Fruit fly (Drosophila melanogaster): ENCODE results near the gene Slbp.
A peak's percentile ranks its signal among the peaks of the same experiment; 100 is the strongest.

The Slbp gene

dm6 chr3R:29116167-29116725 is 36.8 kb downstream of the Slbp start, which contains the start of gene Atg14 (continued):
- no peak for TF ChIP-seq CG17385 (GFP tag; optimal IDR thresholded peaks at IDR 0.05)
- TF ChIP-seq pros (GFP tag; optimal IDR thresholded peaks at IDR 0.05) = no peak
- no peak for TF ChIP-seq maf-S (GFP tag; optimal IDR thresholded peaks at IDR 0.05)
- no peak for TF ChIP-seq CG1792 (GFP tag; optimal IDR thresholded peaks at IDR 0.05)
- peak; percentile 2 for TF ChIP-seq CG4707 (GFP tag; optimal IDR thresholded peaks at IDR 0.05)
- TF ChIP-seq CG10366 (GFP tag; IDR thresholded peaks at IDR 0.05) = no peak
- TF ChIP-seq CG2120 (GFP tag; optimal IDR thresholded peaks at IDR 0.05) = peak; percentile 59
- TF ChIP-seq Med (GFP tag) = peak; percentile 87
- peak; percentile 30 for TF ChIP-seq Hmr (GFP tag; optimal IDR thresholded peaks at IDR 0.05)
- TF ChIP-seq yki (optimal IDR thresholded peaks at IDR 0.05) = no peak
- TF ChIP-seq CG2116 (GFP tag; optimal IDR thresholded peaks at IDR 0.05) = peak; percentile 81
- TF ChIP-seq Hsf (GFP tag; optimal IDR thresholded peaks at IDR 0.05) = no peak
- no peak for TF ChIP-seq bab2 (GFP tag; optimal IDR thresholded peaks at IDR 0.05)
- no peak for TF ChIP-seq CG8944 (GFP tag; optimal IDR thresholded peaks at IDR 0.05)
- TF ChIP-seq Ravus (GFP tag; IDR thresholded peaks at IDR 0.05) = no peak
- TF ChIP-seq D (optimal IDR thresholded peaks at IDR 0.05) = no peak
- TF ChIP-seq D (GFP tag; optimal IDR thresholded peaks at IDR 0.05) = no peak
- TF ChIP-seq CG33213 (GFP tag; optimal IDR thresholded peaks at IDR 0.05) = no peak
- no peak for TF ChIP-seq CG10147 (GFP tag; optimal IDR thresholded peaks at IDR 0.05)
- TF ChIP-seq corto (GFP tag; optimal IDR thresholded peaks at IDR 0.05) = no peak
- TF ChIP-seq CG4820 (GFP tag; optimal IDR thresholded peaks at IDR 0.05) = no peak
- no peak for TF ChIP-seq CG10654 (GFP tag; optimal IDR thresholded peaks at IDR 0.05)
- no peak for TF ChIP-seq fru (optimal IDR thresholded peaks at IDR 0.05)
- TF ChIP-seq bigmax (GFP tag; optimal IDR thresholded peaks at IDR 0.05) = no peak
- no peak for TF ChIP-seq Ssrp (tag; optimal IDR thresholded peaks at IDR 0.05)
- TF ChIP-seq Six4 (GFP tag; optimal IDR thresholded peaks at IDR 0.05) = no peak
- peak; percentile 58 for TF ChIP-seq CG12659 (GFP tag; optimal IDR thresholded peaks at IDR 0.05)
- no peak for TF ChIP-seq CG16815 (GFP tag; optimal IDR thresholded peaks at IDR 0.05)
- peak; percentile 43; the same call in 1 of the 2 replicates for TF ChIP-seq vvl (GFP tag; IDR thresholded peaks at IDR 0.05)
- peak; percentile 93 for TF ChIP-seq Dref (GFP tag; IDR thresholded peaks at IDR 0.05)
- no peak for TF ChIP-seq tap (tag; optimal IDR thresholded peaks at IDR 0.05)
- TF ChIP-seq chn (GFP tag; optimal IDR thresholded peaks at IDR 0.05) = no peak
- TF ChIP-seq CG7745 (tag; optimal IDR thresholded peaks at IDR 0.05) = no peak
- TF ChIP-seq shn (GFP tag; optimal IDR thresholded peaks at IDR 0.05) = no peak
- no peak for TF ChIP-seq CG4854 (GFP tag; optimal IDR thresholded peaks at IDR 0.05)
- TF ChIP-seq CG17328 (GFP tag; IDR thresholded peaks at IDR 0.05) = no peak
- no peak for TF ChIP-seq tgo (GFP tag; IDR thresholded peaks at IDR 0.05)
- no peak; the same call in 2 of the 3 replicates for TF ChIP-seq B-H1 (GFP tag; IDR thresholded peaks at IDR 0.05)
- no peak for TF ChIP-seq seq (GFP tag; IDR thresholded peaks at IDR 0.05)
- no peak for TF ChIP-seq CG11504 (tag; optimal IDR thresholded peaks at IDR 0.05)
- TF ChIP-seq TFAM (GFP tag; optimal IDR thresholded peaks at IDR 0.05) = no peak
- TF ChIP-seq H2.0 (GFP tag; IDR thresholded peaks at IDR 0.05) = no peak
- TF ChIP-seq Trl (optimal IDR thresholded peaks at IDR 0.05) = no peak
- TF ChIP-seq Trl (GFP tag; optimal IDR thresholded peaks at IDR 0.05) = no peak
- no peak for TF ChIP-seq CG11093 (GFP tag; IDR thresholded peaks at IDR 0.05)
- TF ChIP-seq Drgx (GFP tag; IDR thresholded peaks at IDR 0.05) = no peak
- TF ChIP-seq Nf-YA (GFP tag; IDR thresholded peaks at IDR 0.05) = no peak
- no peak for TF ChIP-seq Atf-2 (GFP tag; optimal IDR thresholded peaks at IDR 0.05)
- no peak for TF ChIP-seq Hr51 (GFP tag; optimal IDR thresholded peaks at IDR 0.05)
- no peak for TF ChIP-seq nom (GFP tag; optimal IDR thresholded peaks at IDR 0.05)
- peak; percentile 35 for TF ChIP-seq Ets65A (GFP tag)
- no peak for TF ChIP-seq caup (GFP tag; optimal IDR thresholded peaks at IDR 0.05; ENCODE audit: severe bottlenecking)
- no peak for TF ChIP-seq chm (GFP tag; IDR thresholded peaks at IDR 0.05)

All from whole organism, embryonic.